Fruit fly (Drosophila melanogaster): Measurements from ENCODE around the gene fred.

Gene fred

dm6 chr2L:3942094-3942493, 49.4 kb downstream of the fred start:
- no peak for TF ChIP-seq pan (optimal IDR thresholded peaks at IDR 0.05)
- TF ChIP-seq CG8478 (optimal IDR thresholded peaks at IDR 0.05): no peak
- no peak for TF ChIP-seq EcR (GFP tag; optimal IDR thresholded peaks at IDR 0.05)
- no peak for TF ChIP-seq Dll (optimal IDR thresholded peaks at IDR 0.05)
- no peak for TF ChIP-seq usp (GFP tag; optimal IDR thresholded peaks at IDR 0.05)
- TF ChIP-seq psq (optimal IDR thresholded peaks at IDR 0.05): no peak

- TF ChIP-seq EcR (GFP tag; optimal IDR thresholded peaks at IDR 0.05) (no peak), usp (GFP tag; optimal IDR thresholded peaks at IDR 0.05) (no peak), psq (optimal IDR thresholded peaks at IDR 0.05) (no peak)
These were observed 51.2 kb downstream of the fred start for dm6 chr2L:3940302-3940701.

- TF ChIP-seq CG8478 (optimal IDR thresholded peaks at IDR 0.05): no peak
These were observed 52.7 kb downstream of the fred start for dm6 chr2L:3938773-3939172.

- TF ChIP-seq CG8478 (optimal IDR thresholded peaks at IDR 0.05) (no peak), EcR (GFP tag; optimal IDR thresholded peaks at IDR 0.05) (no peak), Dll (optimal IDR thresholded peaks at IDR 0.05) (no peak), usp (GFP tag; optimal IDR thresholded peaks at IDR 0.05) (no peak), psq (optimal IDR thresholded peaks at IDR 0.05) (no peak), pan (optimal IDR thresholded peaks at IDR 0.05) (no peak)
These were observed 55.8 kb downstream of the fred start for dm6 chr2L:3935757-3936156.

- TF ChIP-seq Dll (optimal IDR thresholded peaks at IDR 0.05) (no peak), psq (optimal IDR thresholded peaks at IDR 0.05) (no peak), pan (optimal IDR thresholded peaks at IDR 0.05) (no peak), EcR (GFP tag; optimal IDR thresholded peaks at IDR 0.05) (no peak), CG8478 (optimal IDR thresholded peaks at IDR 0.05) (no peak), usp (GFP tag; optimal IDR thresholded peaks at IDR 0.05) (no peak)
These were observed 56.5 kb downstream of the fred start for dm6 chr2L:3935014-3935413.

dm6 chr2L:3933674-3934073, 57.8 kb downstream of the fred start:
- TF ChIP-seq CG8478 (optimal IDR thresholded peaks at IDR 0.05) (no peak), psq (optimal IDR thresholded peaks at IDR 0.05) (no peak), pan (optimal IDR thresholded peaks at IDR 0.05) (no peak), usp (GFP tag; optimal IDR thresholded peaks at IDR 0.05) (no peak), EcR (GFP tag; optimal IDR thresholded peaks at IDR 0.05) (no peak), Dll (optimal IDR thresholded peaks at IDR 0.05) (no peak)

- TF ChIP-seq psq (optimal IDR thresholded peaks at IDR 0.05) (no peak), CG8478 (optimal IDR thresholded peaks at IDR 0.05) (no peak), usp (GFP tag; optimal IDR thresholded peaks at IDR 0.05) (no peak), pan (optimal IDR thresholded peaks at IDR 0.05) (no peak), Dll (optimal IDR thresholded peaks at IDR 0.05) (no peak), EcR (GFP tag; optimal IDR thresholded peaks at IDR 0.05) (no peak)
These were observed 74.7 kb downstream of the fred start for dm6 chr2L:3916857-3917256.

- TF ChIP-seq CG8478 (optimal IDR thresholded peaks at IDR 0.05) (no peak), pan (optimal IDR thresholded peaks at IDR 0.05) (no peak), EcR (GFP tag; optimal IDR thresholded peaks at IDR 0.05) (no peak), Dll (optimal IDR thresholded peaks at IDR 0.05) (no peak), usp (GFP tag; optimal IDR thresholded peaks at IDR 0.05) (no peak), psq (optimal IDR thresholded peaks at IDR 0.05) (no peak)
These were observed 76.9 kb downstream of the fred start for dm6 chr2L:3914655-3915054.

dm6 chr2L:3914188-3914587, 77.3 kb downstream of the fred start, which contains the start of gene Fpgs2:
Gene Fpgs2, minus strand, starts transcription at chr2L:3914288.
- TF ChIP-seq CG8478 (optimal IDR thresholded peaks at IDR 0.05) (no peak), usp (GFP tag; optimal IDR thresholded peaks at IDR 0.05) (no peak), Dll (optimal IDR thresholded peaks at IDR 0.05) (no peak), pan (optimal IDR thresholded peaks at IDR 0.05) (no peak), EcR (GFP tag; optimal IDR thresholded peaks at IDR 0.05) (no peak), psq (optimal IDR thresholded peaks at IDR 0.05) (no peak)

dm6 chr2L:3902760-3903159, 88.8 kb downstream of the fred start, which contains the start of gene capu:
Gene capu, minus strand, starts transcription at chr2L:3902860.
- TF ChIP-seq usp (GFP tag; optimal IDR thresholded peaks at IDR 0.05) (no peak), CG8478 (optimal IDR thresholded peaks at IDR 0.05) (no peak), EcR (GFP tag; optimal IDR thresholded peaks at IDR 0.05) (no peak), Dll (optimal IDR thresholded peaks at IDR 0.05) (no peak), pan (optimal IDR thresholded peaks at IDR 0.05) (no peak), psq (optimal IDR thresholded peaks at IDR 0.05) (no peak)

dm6 chr2L:3897529-3897928, 94.0 kb downstream of the fred start:
- TF ChIP-seq pan (optimal IDR thresholded peaks at IDR 0.05) (no peak), CG8478 (optimal IDR thresholded peaks at IDR 0.05) (no peak), usp (GFP tag; optimal IDR thresholded peaks at IDR 0.05) (no peak), psq (optimal IDR thresholded peaks at IDR 0.05) (no peak), EcR (GFP tag; optimal IDR thresholded peaks at IDR 0.05) (no peak), Dll (optimal IDR thresholded peaks at IDR 0.05) (no peak)

- TF ChIP-seq CG8478 (optimal IDR thresholded peaks at IDR 0.05) (no peak), EcR (GFP tag; optimal IDR thresholded peaks at IDR 0.05) (no peak), psq (optimal IDR thresholded peaks at IDR 0.05) (no peak), usp (GFP tag; optimal IDR thresholded peaks at IDR 0.05) (no peak), pan (optimal IDR thresholded peaks at IDR 0.05) (no peak), Dll (optimal IDR thresholded peaks at IDR 0.05) (no peak)
These were observed 94.7 kb downstream of the fred start for dm6 chr2L:3896834-3897143.

- TF ChIP-seq usp (GFP tag; optimal IDR thresholded peaks at IDR 0.05) (no peak), psq (optimal IDR thresholded peaks at IDR 0.05) (no peak), Dll (optimal IDR thresholded peaks at IDR 0.05) (no peak)
These were observed 95.3 kb downstream of the fred start for dm6 chr2L:3895951-3896833.
